Fruit fly (Drosophila melanogaster): ENCODE data around the gene CG32107.

The CG32107 gene

DNA sequence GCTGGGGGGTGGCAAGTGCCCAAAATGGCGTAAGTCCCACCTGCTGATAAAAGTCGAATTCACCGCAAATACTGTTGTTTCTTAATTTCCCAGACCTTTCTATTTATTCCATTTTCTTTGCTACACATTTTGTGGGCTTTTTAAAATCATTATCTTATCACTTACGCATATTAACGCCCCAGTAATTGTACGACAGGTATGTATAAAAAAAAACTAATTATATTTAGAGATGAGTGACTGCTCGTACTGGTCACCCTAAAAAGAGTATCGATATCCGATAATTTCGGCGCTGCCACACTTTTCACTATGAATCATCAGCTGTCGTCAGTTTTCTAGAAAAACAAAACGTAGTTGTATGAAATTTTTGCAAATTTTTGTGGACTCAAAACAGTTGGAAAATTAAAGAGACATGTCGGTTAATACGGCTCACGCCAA lies 11.2 kb downstream of the CG32107 start, which contains the start of the genes CG10948 and Wbp2 (continued):
- no peak for TF ChIP-seq pita (GFP tag; optimal IDR thresholded peaks at IDR 0.05)
- TF ChIP-seq CG14710 (tag; optimal IDR thresholded peaks at IDR 0.05) = peak; percentile 62
- TF ChIP-seq al (GFP tag; IDR thresholded peaks at IDR 0.05) = no peak
- no peak for TF ChIP-seq gce (GFP tag; IDR thresholded peaks at IDR 0.05)
- no peak for TF ChIP-seq zfh2 (GFP tag; optimal IDR thresholded peaks at IDR 0.05)
- no peak for TF ChIP-seq CG32767 (GFP tag; IDR thresholded peaks at IDR 0.05)
- 0 out of 3 replicates have a peak, but pooled peaks have one; percentile 32 for TF ChIP-seq CG7963 (GFP tag; IDR thresholded peaks at IDR 0.05; ENCODE audit: partially characterized antibody)
- TF ChIP-seq Kr (GFP tag; optimal IDR thresholded peaks at IDR 0.05) = no peak
- no peak for TF ChIP-seq Neu2 (GFP tag; optimal IDR thresholded peaks at IDR 0.05; ENCODE audit: borderline replicate concordance)
- TF ChIP-seq CG14860 (GFP tag; IDR thresholded peaks at IDR 0.05; ENCODE audit: partially characterized antibody) = no peak
- TF ChIP-seq bowl (GFP tag; IDR thresholded peaks at IDR 0.05) = no peak
- peak; percentile 83; the same call in 1 of the 2 replicates for TF ChIP-seq ranshi (GFP tag; IDR thresholded peaks at IDR 0.05)
- no peak for TF ChIP-seq onecut (GFP tag; IDR thresholded peaks at IDR 0.05)
- TF ChIP-seq ap (GFP tag; IDR thresholded peaks at IDR 0.05) = no peak
- no peak; the same call in 1 of the 2 replicates for TF ChIP-seq nerfin-2 (GFP tag; IDR thresholded peaks at IDR 0.05; ENCODE audit: partially characterized antibody)
- no peak for TF ChIP-seq Mrtf (GFP tag; IDR thresholded peaks at IDR 0.05)
- no peak for TF ChIP-seq HLH54F (GFP tag; optimal IDR thresholded peaks at IDR 0.05)
- no peak for TF ChIP-seq CG3407 (GFP tag; optimal IDR thresholded peaks at IDR 0.05)
- TF ChIP-seq Fer2 (tag; optimal IDR thresholded peaks at IDR 0.05) = no peak
- no peak for TF ChIP-seq CG6254 (GFP tag; optimal IDR thresholded peaks at IDR 0.05)
- TF ChIP-seq CG2712 (tag; optimal IDR thresholded peaks at IDR 0.05) = peak; percentile 45
- TF ChIP-seq pzg (GFP tag; optimal IDR thresholded peaks at IDR 0.05) = peak; percentile 71
- TF ChIP-seq dmrt11E (tag; optimal IDR thresholded peaks at IDR 0.05) = no peak
- no peak for TF ChIP-seq fd96Cb (tag; optimal IDR thresholded peaks at IDR 0.05)
- TF ChIP-seq NFAT (GFP tag; IDR thresholded peaks at IDR 0.05) = no peak
- no peak for TF ChIP-seq CG12155 (GFP tag; optimal IDR thresholded peaks at IDR 0.05)
- TF ChIP-seq CG2202 (tag; optimal IDR thresholded peaks at IDR 0.05) = no peak
- no peak for TF ChIP-seq NC2α (GFP tag; optimal IDR thresholded peaks at IDR 0.05)
- TF ChIP-seq HHEX (GFP tag; optimal IDR thresholded peaks at IDR 0.05) = no peak
- no peak for TF ChIP-seq CG11504 (tag; optimal IDR thresholded peaks at IDR 0.05)
- no peak for TF ChIP-seq CG14667 (GFP tag; IDR thresholded peaks at IDR 0.05)
- TF ChIP-seq usp (GFP tag; optimal IDR thresholded peaks at IDR 0.05) = no peak
- TF ChIP-seq CG16813 (GFP tag; IDR thresholded peaks at IDR 0.05; ENCODE audit: partially characterized antibody) = peak; percentile 48; the same call in 1 of the 3 replicates
- TF ChIP-seq CG4424 (GFP tag; optimal IDR thresholded peaks at IDR 0.05) = no peak
- TF ChIP-seq CG11398 (GFP tag; optimal IDR thresholded peaks at IDR 0.05) = no peak
- no peak for TF ChIP-seq gfzf (GFP tag; optimal IDR thresholded peaks at IDR 0.05)
- peak; percentile 94 for TF ChIP-seq trem (tag; optimal IDR thresholded peaks at IDR 0.05)
- TF ChIP-seq Dip2 (GFP tag; IDR thresholded peaks at IDR 0.05) = no peak
- TF ChIP-seq CG12769 (tag; optimal IDR thresholded peaks at IDR 0.05) = no peak
- TF ChIP-seq Stat92E (GFP tag; optimal IDR thresholded peaks at IDR 0.05) = peak in 1 of 3 experiments; percentile 21
- TF ChIP-seq Doc2 (GFP tag; IDR thresholded peaks at IDR 0.05) = no peak
- TF ChIP-seq CG6813 (GFP tag; optimal IDR thresholded peaks at IDR 0.05) = no peak
- TF ChIP-seq CG17912 (GFP tag; optimal IDR thresholded peaks at IDR 0.05) = no peak
- TF ChIP-seq klu (GFP tag; IDR thresholded peaks at IDR 0.05) = no peak
- no peak for TF ChIP-seq fru (optimal IDR thresholded peaks at IDR 0.05)
- TF ChIP-seq Camta (GFP tag; optimal IDR thresholded peaks at IDR 0.05) = no peak
- TF ChIP-seq Sry-δ (GFP tag; optimal IDR thresholded peaks at IDR 0.05) = peak; percentile 89
- TF ChIP-seq pb (GFP tag; optimal IDR thresholded peaks at IDR 0.05) = no peak
- TF ChIP-seq CG9817 (tag; optimal IDR thresholded peaks at IDR 0.05) = no peak
- TF ChIP-seq Dbx (GFP tag; IDR thresholded peaks at IDR 0.05) = no peak
- TF ChIP-seq MESR4 (GFP tag; optimal IDR thresholded peaks at IDR 0.05) = peak; percentile 84
